Fruit fly (Drosophila melanogaster) whole organism, embryonic: Measurements from ENCODE around the gene ppl.

Source experiments
- ATbp ChIP-seq: fragments of 200-800 bp; sonication (Bioruptor generic); optimal IDR thresholded peaks from 2 replicates; lab custom pipeline; 2017; ENCODE audit warnings: missing biosample characterization, mild to moderate bottlenecking, missing genetic modification characterization, missing genetic modification reagents
- CG10543 ChIP-seq: fragments of 200-800 bp; sonication (Bioruptor generic); optimal IDR thresholded peaks from 3 replicates; lab custom pipeline; 2017; ENCODE audit warnings: missing biosample characterization, mild to moderate bottlenecking, missing genetic modification characterization, moderate library complexity
- CG13123 ChIP-seq: fragments of 200-800 bp; sonication (Bioruptor generic); optimal IDR thresholded peaks from 2 replicates; lab custom pipeline; 2016; ENCODE audit warnings: missing biosample characterization, missing genetic modification characterization
- CG13624 ChIP-seq: fragments of 200-800 bp; sonication (Bioruptor generic); optimal IDR thresholded peaks from 2 replicates; lab custom pipeline; 2016; ENCODE audit warnings: missing biosample characterization, missing genetic modification characterization
- CG14050 ChIP-seq: fragments of 200-800 bp; sonication (Bioruptor generic); IDR thresholded peaks from 3 replicates; pipeline ENCODE4 v1.3.6; 2022; ENCODE audit warnings: missing biosample characterization, missing genetic modification characterization
- CG1529 ChIP-seq: fragments of 200-800 bp; sonication (Bioruptor generic); optimal IDR thresholded peaks from 3 replicates; lab custom pipeline; 2018; ENCODE audit warnings: missing biosample characterization, missing genetic modification characterization
- CG1603 ChIP-seq: fragments of 200-800 bp; sonication (Bioruptor generic); optimal IDR thresholded peaks from 2 replicates; lab custom pipeline; 2019; ENCODE audit warnings: missing biosample characterization, mild to moderate bottlenecking, missing genetic modification characterization, moderate library complexity
- CG16779 ChIP-seq: fragments of 200-800 bp; sonication (Bioruptor generic); IDR thresholded peaks from 2 replicates; pipeline ENCODE4 v1.3.6; 2022; ENCODE audit warnings: missing biosample characterization, missing genetic modification characterization
- CG18262 ChIP-seq: fragments of 200-800 bp; optimal IDR thresholded peaks from 3 replicates; lab custom pipeline; 2019; ENCODE audit warnings: missing biosample characterization, mild to moderate bottlenecking, missing genetic modification characterization, moderate library complexity
- CG2199 ChIP-seq: fragments of 200-800 bp; sonication (Bioruptor generic); IDR thresholded peaks from 3 replicates; pipeline ENCODE4 v1.3.6; 2022; ENCODE audit warnings: missing biosample characterization, missing genetic modification characterization
- CG2678 ChIP-seq: fragments of 200-800 bp; sonication (Bioruptor generic); optimal IDR thresholded peaks from 3 replicates; lab custom pipeline; 2019; ENCODE audit warnings: missing biosample characterization, mild to moderate bottlenecking, missing genetic modification characterization, moderate library complexity
- CG3065 ChIP-seq: fragments of 200-800 bp; sonication (Bioruptor generic); optimal IDR thresholded peaks from 2 replicates; lab custom pipeline; 2016; ENCODE audit warnings: missing biosample characterization, missing genetic modification characterization
- CG32772 ChIP-seq: fragments of 200-800 bp; sonication (Bioruptor generic); IDR thresholded peaks from 2 replicates; pipeline ENCODE4 v1.3.6; 2022; ENCODE audit warnings: missing biosample characterization, missing genetic modification characterization
- CG3281 ChIP-seq: fragments of 200-800 bp; sonication (Bioruptor generic); optimal IDR thresholded peaks from 3 replicates; lab custom pipeline; 2017; ENCODE audit warnings: missing biosample characterization, mild to moderate bottlenecking, missing genetic modification characterization
- CG6654 ChIP-seq: fragments of 200-800 bp; sonication (Bioruptor generic); optimal IDR thresholded peaks from 2 replicates; lab custom pipeline; 2017; ENCODE audit warnings: missing biosample characterization, mild to moderate bottlenecking, missing genetic modification characterization
- CG8765 ChIP-seq: fragments of 200-800 bp; sonication (Bioruptor generic); IDR thresholded peaks from 2 replicates; pipeline ENCODE4 v1.3.6; 2022; ENCODE audit warnings: missing biosample characterization, missing genetic modification characterization
- Deaf1 ChIP-seq: fragments of 200-800 bp; optimal IDR thresholded peaks from 3 replicates; lab custom pipeline; 2019; ENCODE audit warnings: missing biosample characterization, mild to moderate bottlenecking, missing genetic modification characterization, moderate library complexity
- E2f1 ChIP-seq: fragments of 200-800 bp; sonication (Bioruptor generic); IDR thresholded peaks from 2 replicates; pipeline ENCODE4 v1.3.6; 2022; ENCODE audit warnings: missing biosample characterization, missing genetic modification characterization
- Lpt ChIP-seq: fragments of >200 bp; optimal IDR thresholded peaks from 2 replicates; lab custom pipeline; 2018; ENCODE audit warnings: missing biosample characterization, missing genetic modification characterization
- MESR4 ChIP-seq: fragments of 200-800 bp; sonication (Bioruptor generic); optimal IDR thresholded peaks from 2 replicates; lab custom pipeline; 2018; ENCODE audit warnings: missing biosample characterization, mild to moderate bottlenecking, missing genetic modification characterization, moderate library complexity
- Med ChIP-seq: fragments of 200-800 bp; sonication (Bioruptor generic); peaks from one replicate; lab custom pipeline; 2016; ENCODE audit warnings: missing biosample characterization, missing genetic modification characterization, mild to moderate bottlenecking, inconsistent platforms, moderate library complexity
- Pdp1 ChIP-seq, 2 experiments: fragments of 200-800 bp; sonication (Bioruptor generic); optimal IDR thresholded peaks; 3 replicates each; lab custom pipeline; 2016; ENCODE audit warnings: missing biosample characterization in 2 of 2, missing genetic modification characterization in 2 of 2, mild to moderate bottlenecking in 1 of 2, moderate library complexity in 1 of 2
- Rfx ChIP-seq: fragments of 200-800 bp; sonication (Bioruptor generic); IDR thresholded peaks from 2 replicates; pipeline ENCODE4 v1.3.6; 2022; ENCODE audit warnings: missing biosample characterization, missing genetic modification characterization
- Stat92E ChIP-seq, 3 experiments: fragments of >200 bp in 2 of 3; fragments of 200-800 bp in 1 of 3; sonication (Bioruptor generic) in 1 of 3; optimal IDR thresholded peaks; 2 replicates each; lab custom pipeline; 2017 to 2019; ENCODE audit warnings: missing biosample characterization in 3 of 3, missing genetic modification characterization in 3 of 3, mild to moderate bottlenecking in 1 of 3, moderate library complexity in 1 of 3
- Vsx1 ChIP-seq: fragments of 200-800 bp; sonication (Bioruptor generic); optimal IDR thresholded peaks from 2 replicates; lab custom pipeline; 2017; ENCODE audit warnings: missing biosample characterization, mild to moderate bottlenecking, missing genetic modification characterization, missing genetic modification reagents
- abd-A ChIP-seq: fragments of 200-800 bp; sonication (Bioruptor generic); optimal IDR thresholded peaks from 3 replicates; lab custom pipeline; 2019; ENCODE audit warnings: missing biosample characterization, mild to moderate bottlenecking, missing genetic modification characterization, moderate library complexity
- amos ChIP-seq: fragments of 200-800 bp; sonication (Bioruptor generic); IDR thresholded peaks from 2 replicates; pipeline ENCODE4 v1.3.6; 2022; ENCODE audit warnings: missing biosample characterization, missing genetic modification characterization; ENCODE audit not compliant: partially characterized antibody
- ash1 ChIP-seq: fragments of 200-800 bp; sonication (Bioruptor generic); optimal IDR thresholded peaks from 2 replicates; lab custom pipeline; 2018; ENCODE audit warnings: missing biosample characterization, mild to moderate bottlenecking, missing genetic modification characterization
- bowl ChIP-seq: fragments of 200-800 bp; sonication (Bioruptor generic); IDR thresholded peaks from 2 replicates; pipeline ENCODE4 v1.3.6; 2022; ENCODE audit warnings: missing biosample characterization, missing genetic modification characterization
- cg ChIP-seq: fragments of 200-800 bp; sonication (Bioruptor generic); optimal IDR thresholded peaks from 3 replicates; lab custom pipeline; 2019; ENCODE audit warnings: missing biosample characterization, mild to moderate bottlenecking, missing genetic modification characterization, moderate library complexity
- chinmo ChIP-seq: fragments of 200-800 bp; sonication (Bioruptor generic); IDR thresholded peaks from 4 replicates; pipeline ENCODE4 v1.3.6; 2022; ENCODE audit warnings: missing biosample characterization, missing genetic modification characterization; ENCODE audit not compliant: partially characterized antibody
- da ChIP-seq: fragments of 200-800 bp; sonication (Bioruptor generic); optimal IDR thresholded peaks from 2 replicates; lab custom pipeline; 2016; ENCODE audit warnings: missing biosample characterization, missing genetic modification characterization
- dmrt11E ChIP-seq: fragments of 200-800 bp; sonication (Bioruptor generic); optimal IDR thresholded peaks from 3 replicates; lab custom pipeline; 2018; ENCODE audit warnings: missing biosample characterization, mild to moderate bottlenecking, missing genetic modification characterization, moderate library complexity
- eve ChIP-seq, 2 experiments: fragments of >200 bp; optimal IDR thresholded peaks; 2 replicates each; lab custom pipeline; 2017; ENCODE audit warnings: missing biosample characterization in 2 of 2, missing genetic modification characterization in 2 of 2
- ewg ChIP-seq: fragments of 200-800 bp; sonication (Bioruptor generic); optimal IDR thresholded peaks from 3 replicates; lab custom pipeline; 2017; ENCODE audit warnings: mild to moderate bottlenecking, missing biosample characterization, missing genetic modification reagents, missing genetic modification characterization
- fd102C ChIP-seq: fragments of 200-800 bp; sonication (Bioruptor generic); optimal IDR thresholded peaks from 2 replicates; lab custom pipeline; 2018; ENCODE audit warnings: missing biosample characterization, mild to moderate bottlenecking, missing genetic modification characterization, moderate library complexity
- fd96Cb ChIP-seq: fragments of 200-800 bp; sonication (Bioruptor generic); optimal IDR thresholded peaks from 2 replicates; lab custom pipeline; 2018; ENCODE audit warnings: missing biosample characterization, mild to moderate bottlenecking, missing genetic modification characterization, moderate library complexity
- gem ChIP-seq: fragments of 200-800 bp; sonication (Bioruptor generic); optimal IDR thresholded peaks from 2 replicates; lab custom pipeline; 2019; ENCODE audit warnings: missing biosample characterization, mild to moderate bottlenecking, missing genetic modification characterization, moderate library complexity
- hb ChIP-seq: fragments of 200-800 bp; sonication (Bioruptor generic); IDR thresholded peaks from 3 replicates; pipeline ENCODE4 v1.3.6; 2022; ENCODE audit warnings: missing biosample characterization, missing genetic modification characterization; ENCODE audit not compliant: partially characterized antibody
- inv ChIP-seq: fragments of 200-800 bp; sonication (Bioruptor generic); IDR thresholded peaks from 2 replicates; pipeline ENCODE4 v1.3.6; 2022; ENCODE audit warnings: missing biosample characterization, missing genetic modification characterization; ENCODE audit not compliant: partially characterized antibody
- jumu ChIP-seq: fragments of 200-800 bp; sonication (Bioruptor generic); optimal IDR thresholded peaks from 3 replicates; lab custom pipeline; 2016; ENCODE audit warnings: missing biosample characterization, missing genetic modification characterization
- pros ChIP-seq: fragments of 200-800 bp; sonication (Bioruptor generic); optimal IDR thresholded peaks from 3 replicates; lab custom pipeline; 2019; ENCODE audit warnings: missing biosample characterization, mild to moderate bottlenecking, missing genetic modification characterization, moderate library complexity
- scrt ChIP-seq: fragments of 200-800 bp; sonication (Bioruptor generic); optimal IDR thresholded peaks from 2 replicates; lab custom pipeline; 2018; ENCODE audit warnings: missing biosample characterization, mild to moderate bottlenecking, missing genetic modification characterization, moderate library complexity
- seq ChIP-seq: fragments of 200-800 bp; sonication (Bioruptor generic); IDR thresholded peaks from 2 replicates; pipeline ENCODE4 v1.3.6; 2022; ENCODE audit warnings: missing biosample characterization, missing genetic modification characterization

Gene ppl

DNA sequence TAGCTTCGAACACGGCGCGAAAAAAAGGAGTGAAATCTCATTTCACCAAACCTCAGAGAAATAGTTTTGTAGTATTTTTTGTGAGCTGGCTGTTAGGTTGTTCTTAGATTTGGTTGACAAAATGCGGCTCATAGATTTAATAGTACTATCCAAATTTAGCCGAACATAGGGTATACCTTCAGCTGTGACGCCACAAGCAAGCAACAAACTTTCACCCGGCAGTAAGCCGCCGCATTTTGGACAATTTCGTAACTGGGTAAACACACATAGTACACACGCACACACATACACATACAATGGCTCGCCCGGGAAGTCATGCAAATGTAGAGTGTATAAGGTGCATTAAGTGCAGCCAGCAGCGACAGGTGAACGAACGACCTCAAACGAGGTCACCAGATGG is 22.0 kb downstream of the ppl start (continued):
- TF ChIP-seq inv (GFP tag; lab: Robert Waterston, UW) (no peak), CG2199 (GFP tag; lab: Robert Waterston, UW) (no peak), CG3065 (GFP tag; lab: Kevin White, UChicago) (no peak), CG3281 (GFP tag; lab: Kevin White, UChicago) (no peak), Lpt (GFP tag; lab: Kevin White, UChicago) (no peak), MESR4 (no peak), dmrt11E (no peak), ATbp (GFP tag; lab: Kevin White, UChicago) (peak; percentile 68), Pdp1 (GFP tag; optimal IDR thresholded peaks at IDR 0.05; lab: Kevin White, UChicago) (peak in 1 of 2 experiments; percentile 38), seq (no peak), bowl (GFP tag; lab: Robert Waterston, UW) (no peak), cg (GFP tag; lab: Kevin White, UChicago) (peak; percentile 26), Deaf1 (tag; lab: Kevin White, UChicago) (no peak), amos (GFP tag; lab: Robert Waterston, UW) (no peak), CG18262 (tag; lab: Kevin White, UChicago) (peak; percentile 18), CG32772 (GFP tag; lab: Robert Waterston, UW) (peak; percentile 13; the same call in 1 of the 2 replicates), E2f1 (GFP tag; lab: Robert Waterston, UW) (no peak), jumu (GFP tag; lab: Kevin White, UChicago) (peak; percentile 3), CG6654 (GFP tag; lab: Kevin White, UChicago) (peak; percentile 9), CG8765 (GFP tag; lab: Robert Waterston, UW) (no peak), CG10543 (no peak), Med (GFP tag; lab: Kevin White, UChicago) (peak; percentile 62), ash1 (GFP tag; lab: Kevin White, UChicago) (no peak), CG2678 (tag; lab: Kevin White, UChicago) (peak; percentile 18), CG1529 (peak; percentile 34), fd96Cb (tag; lab: Kevin White, UChicago) (peak; percentile 14), CG1603 (tag; lab: Kevin White, UChicago) (peak; percentile 57)

DNA sequence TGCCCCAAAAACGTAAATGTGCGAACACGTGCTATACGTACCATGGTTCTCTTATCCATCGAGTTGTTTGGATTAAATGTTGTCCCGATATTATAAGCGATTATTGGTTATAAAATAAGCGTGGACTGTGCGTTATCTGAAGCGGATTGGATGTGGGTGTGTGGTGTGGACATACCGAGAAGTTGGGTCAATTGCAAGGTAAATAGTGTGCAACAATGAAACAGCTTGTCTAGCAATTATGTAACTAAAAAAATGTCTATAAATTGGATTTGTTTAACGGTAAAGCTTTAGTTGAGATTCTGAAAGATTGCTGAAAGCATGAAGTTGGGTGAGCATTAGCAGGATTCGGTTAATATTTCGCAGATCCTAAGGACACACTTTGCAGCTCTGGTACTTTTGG is 23.6 kb downstream of the ppl start, which contains the start of gene CG43218:
Gene CG43218 (plus strand): TSS at position 290 of the 400 bp plus-strand sequence.
- TF ChIP-seq Pdp1 (GFP tag; optimal IDR thresholded peaks at IDR 0.05; lab: Kevin White, UChicago) = peak in 1 of 2 experiments; percentile 69
- TF ChIP-seq eve (GFP tag; optimal IDR thresholded peaks at IDR 0.05; lab: Kevin White, UChicago) = peak in 1 of 2 experiments; percentile 7
- no peak for TF ChIP-seq Rfx

DNA sequence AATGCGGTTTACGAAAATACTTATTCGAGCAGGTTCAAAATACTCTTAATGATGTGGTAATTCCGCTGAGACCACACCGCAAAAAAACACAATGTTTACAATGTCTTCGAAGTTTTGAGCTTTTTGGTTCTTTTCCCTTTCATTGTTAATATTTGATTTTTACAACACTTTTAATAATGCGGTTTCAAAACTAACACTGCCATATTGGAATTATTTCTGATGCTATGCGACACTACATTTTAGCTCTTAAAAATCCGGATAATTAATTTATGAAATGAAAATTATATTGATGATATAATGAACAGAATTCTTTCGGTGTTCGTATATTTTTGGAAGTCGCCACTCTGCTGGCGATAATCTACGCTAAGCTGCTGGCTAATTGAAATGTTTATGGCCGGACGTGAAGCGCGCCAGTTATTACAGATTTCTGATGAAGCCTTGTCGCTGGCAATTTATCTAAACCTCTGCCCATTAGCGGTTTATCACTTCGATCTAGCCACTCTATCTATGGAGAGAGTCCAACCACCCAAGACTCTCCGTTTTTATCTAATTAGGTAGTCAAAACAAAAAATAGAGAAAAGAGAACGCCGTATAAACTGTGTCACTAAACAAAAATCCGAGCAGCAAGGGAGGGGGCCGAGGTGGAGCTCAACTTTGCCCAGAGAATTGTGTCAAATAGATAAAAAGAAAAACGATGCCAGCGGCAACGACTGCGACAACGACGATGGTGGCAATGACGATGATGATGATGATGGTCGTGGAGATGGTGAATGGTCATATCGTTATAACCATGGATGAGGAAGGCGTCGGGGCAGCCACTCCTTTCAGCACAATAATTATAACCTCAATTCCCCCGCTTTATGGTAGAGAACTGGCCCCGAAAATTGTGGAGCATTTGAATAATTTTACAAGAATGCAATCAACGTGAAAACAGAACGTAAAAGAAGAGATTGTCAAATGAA is 25.0 kb downstream of the ppl start:
- TF ChIP-seq CG13624 (GFP tag; lab: Kevin White, UChicago) (no peak), CG2678 (tag; lab: Kevin White, UChicago) (no peak), CG13123 (GFP tag; lab: Kevin White, UChicago) (no peak), ewg (GFP tag; lab: Kevin White, UChicago) (no peak), Stat92E (GFP tag; optimal IDR thresholded peaks at IDR 0.05; lab: Kevin White, UChicago) (peak in 1 of 3 experiments; percentile 4), CG32772 (GFP tag; lab: Robert Waterston, UW) (no peak), hb (no peak), abd-A (tag; lab: Kevin White, UChicago) (peak; percentile 81), da (GFP tag; lab: Kevin White, UChicago) (no peak), CG14050 (GFP tag; lab: Robert Waterston, UW) (no peak), chinmo (GFP tag; lab: Robert Waterston, UW) (0 out of 4 replicates have a peak, but pooled peaks have one; percentile 25), scrt (GFP tag; lab: Kevin White, UChicago) (no peak), Vsx1 (peak; percentile 17), gem (peak; percentile 0), pros (peak; percentile 10), fd102C (GFP tag; lab: Kevin White, UChicago) (no peak), CG16779 (GFP tag; lab: Robert Waterston, UW) (no peak), Pdp1 (GFP tag; optimal IDR thresholded peaks at IDR 0.05; lab: Kevin White, UChicago) (peak in 1 of 2 experiments; percentile 8)
